Fruit fly (Drosophila melanogaster): Measurements from ENCODE around the gene eater.

Gene eater

dm6 chr3R:27069810-27070625 lies 29.5 kb downstream of the eater start, which contains the start of gene spz (continued):
- TF ChIP-seq CG10209 (GFP tag; optimal IDR thresholded peaks at IDR 0.05) = peak; percentile 17
- no peak for TF ChIP-seq bbx (GFP tag; IDR thresholded peaks at IDR 0.05; ENCODE audit: partially characterized antibody)
- no peak for TF ChIP-seq disco-r (GFP tag; optimal IDR thresholded peaks at IDR 0.05)
- TF ChIP-seq trh (GFP tag; optimal IDR thresholded peaks at IDR 0.05) = no peak
- no peak for TF ChIP-seq her (GFP tag; optimal IDR thresholded peaks at IDR 0.05)
- TF ChIP-seq Sry-δ (GFP tag; optimal IDR thresholded peaks at IDR 0.05) = no peak
- no peak for TF ChIP-seq scrt (GFP tag; optimal IDR thresholded peaks at IDR 0.05)
- no peak for TF ChIP-seq peb (GFP tag; IDR thresholded peaks at IDR 0.05)
- no peak for TF ChIP-seq run (tag; optimal IDR thresholded peaks at IDR 0.05)
- TF ChIP-seq ems (GFP tag; optimal IDR thresholded peaks at IDR 0.05) = no peak
- no peak for TF ChIP-seq CG9797 (GFP tag; optimal IDR thresholded peaks at IDR 0.05)
- TF ChIP-seq CG2875 (GFP tag; optimal IDR thresholded peaks at IDR 0.05) = no peak
- no peak for TF ChIP-seq exex (tag; optimal IDR thresholded peaks at IDR 0.05)
- TF ChIP-seq Kr (GFP tag; optimal IDR thresholded peaks at IDR 0.05) = no peak
- TF ChIP-seq Dfd (GFP tag; optimal IDR thresholded peaks at IDR 0.05) = no peak
- TF ChIP-seq CG13624 (GFP tag; optimal IDR thresholded peaks at IDR 0.05) = no peak
- TF ChIP-seq shn (GFP tag; optimal IDR thresholded peaks at IDR 0.05) = no peak
- TF ChIP-seq CG12236 (GFP tag; optimal IDR thresholded peaks at IDR 0.05) = no peak
- TF ChIP-seq org-1 (GFP tag; optimal IDR thresholded peaks at IDR 0.05) = no peak
- no peak for TF ChIP-seq p53 (GFP tag; optimal IDR thresholded peaks at IDR 0.05)
- TF ChIP-seq gem (tag; optimal IDR thresholded peaks at IDR 0.05) = peak; percentile 61
- no peak for TF ChIP-seq yki (optimal IDR thresholded peaks at IDR 0.05)
- TF ChIP-seq B-H2 (GFP tag; optimal IDR thresholded peaks at IDR 0.05) = no peak
- TF ChIP-seq mld (GFP tag; IDR thresholded peaks at IDR 0.05; ENCODE audit: partially characterized antibody) = no peak
- TF ChIP-seq CG10565 (GFP tag; optimal IDR thresholded peaks at IDR 0.05) = no peak
- TF ChIP-seq CG31224 (GFP tag; IDR thresholded peaks at IDR 0.05) = no peak
- TF ChIP-seq inv (GFP tag; IDR thresholded peaks at IDR 0.05; ENCODE audit: partially characterized antibody) = no peak
- TF ChIP-seq dan (GFP tag; IDR thresholded peaks at IDR 0.05) = no peak
- TF ChIP-seq br (optimal IDR thresholded peaks at IDR 0.05) = no peak
- TF ChIP-seq knrl (GFP tag; IDR thresholded peaks at IDR 0.05; ENCODE audit: partially characterized antibody) = no peak
- no peak for TF ChIP-seq ERR (GFP tag; optimal IDR thresholded peaks at IDR 0.05)
- no peak for TF ChIP-seq MBD-R2 (GFP tag; IDR thresholded peaks at IDR 0.05)
- no peak for TF ChIP-seq HmgD (GFP tag; optimal IDR thresholded peaks at IDR 0.05)
- no peak for TF ChIP-seq sc (optimal IDR thresholded peaks at IDR 0.05)
- TF ChIP-seq sc (GFP tag; optimal IDR thresholded peaks at IDR 0.05) = no peak
- no peak for TF ChIP-seq CG5953 (GFP tag; IDR thresholded peaks at IDR 0.05)
- peak; percentile 18 for TF ChIP-seq CG8388 (GFP tag; optimal IDR thresholded peaks at IDR 0.05)
- TF ChIP-seq CG32767 (GFP tag; IDR thresholded peaks at IDR 0.05) = no peak
- no peak for TF ChIP-seq CG18619 (GFP tag; optimal IDR thresholded peaks at IDR 0.05)
- TF ChIP-seq Lim3 (GFP tag; IDR thresholded peaks at IDR 0.05) = no peak
- peak; percentile 50 for TF ChIP-seq CG17359 (tag; optimal IDR thresholded peaks at IDR 0.05)
- TF ChIP-seq lab (GFP tag; optimal IDR thresholded peaks at IDR 0.05) = peak; percentile 28
- no peak for TF ChIP-seq CG11085 (GFP tag; IDR thresholded peaks at IDR 0.05)
- TF ChIP-seq HLHmδ (GFP tag; optimal IDR thresholded peaks at IDR 0.05) = no peak
- peak in 1 of 2 experiments; percentile 44 for TF ChIP-seq Hr51 (GFP tag; optimal IDR thresholded peaks at IDR 0.05)
- TF ChIP-seq CG1832 (GFP tag; optimal IDR thresholded peaks at IDR 0.05) = peak; percentile 86
